Fruit fly (Drosophila melanogaster): Measurements from ENCODE around the gene r.

dm6 chrX:16669849-16670248, 14.7 kb downstream of the r start:
- TF ChIP-seq cic (GFP tag; optimal IDR thresholded peaks at IDR 0.05), result no peak
- TF ChIP-seq CG14711 (tag; optimal IDR thresholded peaks at IDR 0.05), result no peak
- TF ChIP-seq pad (GFP tag; optimal IDR thresholded peaks at IDR 0.05), result no peak
- no peak for TF ChIP-seq tj (GFP tag; optimal IDR thresholded peaks at IDR 0.05)
